Worm (Caenorhabditis elegans) whole organism, mixed stage, embryonic: ENCODE results near the gene F53A9.9.

Source experiments
- M03D4.4 ChIP-seq: sonication (generic microtip); optimal IDR thresholded peaks from 2 replicates; lab custom pipeline; 2017; ENCODE audit warnings: mild to moderate bottlenecking, missing genetic modification characterization, missing compliant biosample characterization
- ceh-43 ChIP-seq: fragments of 200-800 bp; sonication (Bioruptor generic); optimal IDR thresholded peaks from 2 replicates; lab custom pipeline; 2018; ENCODE audit warnings: mild to moderate bottlenecking, missing genetic modification characterization, moderate library complexity, missing compliant biosample characterization
- ceh-83 ChIP-seq: fragments of 200-800 bp; sonication (Bioruptor generic); optimal IDR thresholded peaks from 2 replicates; lab custom pipeline; 2018; ENCODE audit warnings: mild to moderate bottlenecking, missing genetic modification characterization, missing compliant biosample characterization
- ces-1 ChIP-seq: fragments of 150-350 bp; optimal IDR thresholded peaks from 2 replicates; lab custom pipeline; 2014; ENCODE audit warnings: missing biosample characterization, missing genetic modification reagents, missing genetic modification characterization
- cnd-1 ChIP-seq: fragments of 200-800 bp; sonication (Bioruptor generic); optimal IDR thresholded peaks from 2 replicates; lab custom pipeline; 2018; ENCODE audit warnings: mild to moderate bottlenecking, missing genetic modification characterization, missing compliant biosample characterization
- drap-1 ChIP-seq: fragments of 200-800 bp; sonication (Bioruptor generic); optimal IDR thresholded peaks from 3 replicates; lab custom pipeline; 2018; ENCODE audit warnings: mild to moderate bottlenecking, missing genetic modification characterization, missing compliant biosample characterization
- elt-1 ChIP-seq: sonication (generic microtip); optimal IDR thresholded peaks from 2 replicates; lab custom pipeline; 2017; ENCODE audit warnings: missing genetic modification characterization, mild to moderate bottlenecking, missing compliant biosample characterization, antibody characterized with exemption, moderate library complexity, borderline replicate concordance; ENCODE audit not compliant: insufficient read depth
- elt-3 ChIP-seq: fragments of 150-350 bp; optimal IDR thresholded peaks from 2 replicates; lab custom pipeline; 2014; ENCODE audit warnings: missing biosample characterization, missing genetic modification characterization
- ham-2 ChIP-seq: fragments of 200-800 bp; sonication (Bioruptor generic); optimal IDR thresholded peaks from 2 replicates; lab custom pipeline; 2018; ENCODE audit warnings: mild to moderate bottlenecking, missing genetic modification characterization, missing compliant biosample characterization
- hlh-1 ChIP-seq: fragments of 150-350 bp; optimal IDR thresholded peaks from 2 replicates; lab custom pipeline; 2014; ENCODE audit warnings: missing biosample characterization, missing genetic modification reagents, missing genetic modification characterization
- lin-13 ChIP-seq: fragments of 150-350 bp; optimal IDR thresholded peaks from 2 replicates; lab custom pipeline; 2014; ENCODE audit warnings: missing biosample characterization, missing genetic modification characterization
- lin-32 ChIP-seq: fragments of 200-800 bp; sonication (Bioruptor generic); optimal IDR thresholded peaks from 2 replicates; lab custom pipeline; 2018; ENCODE audit warnings: mild to moderate bottlenecking, missing genetic modification characterization, missing compliant biosample characterization
- lsy-2 ChIP-seq: fragments of 150-350 bp; optimal IDR thresholded peaks from 2 replicates; lab custom pipeline; 2014; ENCODE audit warnings: missing biosample characterization, missing genetic modification characterization
- mep-1 ChIP-seq: fragments of 150-350 bp; optimal IDR thresholded peaks from 2 replicates; lab custom pipeline; 2017; ENCODE audit warnings: missing biosample characterization, missing genetic modification reagents, missing genetic modification characterization, inconsistent platforms
- mls-2 ChIP-seq: sonication (generic microtip); optimal IDR thresholded peaks from 2 replicates; lab custom pipeline; 2016; ENCODE audit warnings: mild to moderate bottlenecking, missing genetic modification characterization, moderate library complexity, missing compliant biosample characterization
- nhr-2 ChIP-seq: fragments of 150-350 bp; optimal IDR thresholded peaks from 2 replicates; lab custom pipeline; 2014; ENCODE audit warnings: missing biosample characterization, missing genetic modification characterization
- nhr-237 ChIP-seq: fragments of 150-350 bp; optimal IDR thresholded peaks from 2 replicates; lab custom pipeline; 2014; ENCODE audit warnings: missing biosample characterization, missing genetic modification characterization
- nhr-28 ChIP-seq: fragments of 150-350 bp; optimal IDR thresholded peaks from 2 replicates; lab custom pipeline; 2014; ENCODE audit warnings: missing biosample characterization, missing genetic modification characterization
- pha-4 ChIP-seq: fragments of 150-350 bp; optimal IDR thresholded peaks from 2 replicates; lab custom pipeline; 2018; ENCODE audit warnings: missing biosample characterization, missing genetic modification reagents, missing genetic modification characterization
- sem-2 ChIP-seq: fragments of 200-800 bp; sonication (Bioruptor generic); optimal IDR thresholded peaks from 2 replicates; lab custom pipeline; 2018; ENCODE audit warnings: mild to moderate bottlenecking, missing genetic modification characterization, missing compliant biosample characterization
- snpc-4 ChIP-seq: fragments of 150-350 bp; optimal IDR thresholded peaks from 2 replicates; lab custom pipeline; 2014; ENCODE audit warnings: missing biosample characterization, missing genetic modification characterization
- sptf-1 ChIP-seq: sonication (generic microtip); optimal IDR thresholded peaks from 2 replicates; lab custom pipeline; 2017; ENCODE audit warnings: mild to moderate bottlenecking, missing genetic modification characterization, moderate library complexity, missing compliant biosample characterization
- unc-120 ChIP-seq: sonication (generic microtip); optimal IDR thresholded peaks from 2 replicates; lab custom pipeline; 2017; ENCODE audit warnings: missing genetic modification characterization, missing compliant biosample characterization; ENCODE audit not compliant: poor library complexity, severe bottlenecking
- unc-39 ChIP-seq: fragments of 150-350 bp; optimal IDR thresholded peaks from 2 replicates; lab custom pipeline; 2014; ENCODE audit warnings: missing biosample characterization, missing genetic modification characterization
- unc-62 ChIP-seq: fragments of 150-350 bp; optimal IDR thresholded peaks from 2 replicates; lab custom pipeline; 2014; ENCODE audit warnings: missing biosample characterization, missing genetic modification reagents, missing genetic modification characterization
- zip-8 ChIP-seq: fragments of 150-350 bp; optimal IDR thresholded peaks from 2 replicates; lab custom pipeline; 2014; ENCODE audit warnings: missing biosample characterization, missing genetic modification characterization
- ztf-11 ChIP-seq: fragments of 150-350 bp; optimal IDR thresholded peaks from 2 replicates; lab custom pipeline; 2014; ENCODE audit warnings: missing biosample characterization, missing genetic modification characterization

Gene F53A9.9

DNA sequence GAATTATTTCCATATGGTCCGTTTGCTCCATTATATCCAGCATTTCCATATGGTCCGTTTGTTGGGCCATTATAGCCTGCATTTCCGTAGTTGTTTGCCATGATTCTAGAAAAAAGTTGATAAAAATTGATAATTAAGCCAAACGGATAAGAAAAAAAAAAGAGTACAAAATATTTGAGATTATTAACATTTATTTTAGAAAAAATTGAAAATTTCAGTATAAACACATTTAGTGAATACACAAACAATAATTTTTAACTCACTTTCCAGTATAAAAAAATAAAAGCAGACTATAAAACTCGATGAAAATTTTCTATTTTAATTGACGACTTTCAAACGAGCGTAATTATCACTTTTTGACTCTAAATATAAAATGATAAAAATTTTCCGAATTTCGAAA lies at the start of gene F53A9.9:
Gene F53A9.9, minus strand, starts transcription at position 101 of the 400 bp plus-strand sequence.
- TF ChIP-seq pha-4 (tag; lab: Kevin White, UChicago) (no peak), sptf-1 (tag; lab: Kevin White, UChicago) (no peak), lsy-2 (no peak), lin-32 (GFP tag; lab: Kevin White, UChicago) (no peak), drap-1 (GFP tag; lab: Kevin White, UChicago) (no peak)

DNA sequence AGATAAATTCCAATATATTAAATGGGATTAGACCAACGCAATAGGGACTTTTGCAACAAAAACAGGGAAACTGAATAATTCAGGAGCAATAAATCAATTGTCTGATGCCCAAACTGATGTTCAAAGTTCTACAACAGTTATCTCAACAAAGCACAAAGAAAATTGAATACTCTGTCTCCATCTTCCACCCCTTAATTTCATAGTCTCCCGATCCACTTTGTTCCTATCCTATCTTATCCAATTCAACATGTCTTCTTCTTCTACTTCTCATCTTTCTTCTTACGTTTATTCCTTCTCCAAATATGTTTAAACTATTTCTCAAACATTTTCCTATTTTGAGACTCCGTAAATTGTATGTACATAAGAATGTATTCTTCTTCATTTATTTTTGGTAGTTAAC lies 49.8 kb upstream of the F53A9.9 start:
- TF ChIP-seq ces-1 (GFP tag; lab: Kevin White, UChicago): peak; percentile 88
- TF ChIP-seq elt-1 (tag; lab: Kevin White, UChicago): no peak
- no peak for TF ChIP-seq snpc-4

DNA sequence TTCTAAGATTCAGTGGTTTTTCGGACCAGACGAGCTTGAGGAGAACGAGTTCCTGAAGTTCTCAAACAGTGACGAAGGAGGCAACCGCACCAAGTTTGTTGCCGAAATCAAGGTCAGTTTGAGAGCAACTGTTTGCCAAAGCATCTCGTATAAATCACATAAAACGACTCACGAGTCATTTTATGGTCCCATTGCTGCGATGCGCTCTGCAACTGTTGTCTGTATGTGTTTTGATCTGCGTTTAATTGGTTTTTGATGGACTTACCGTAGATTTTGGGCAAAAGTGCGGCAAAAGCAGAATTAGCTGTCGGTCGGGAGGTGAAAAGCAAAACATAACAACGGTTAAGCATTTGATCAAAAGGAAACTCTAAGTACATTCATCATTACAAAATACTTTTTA lies 43.5 kb upstream of the F53A9.9 start:
- TF ChIP-seq hlh-1 (tag; lab: Kevin White, UChicago) (peak; percentile 81), unc-62 (GFP tag; lab: Kevin White, UChicago) (peak; percentile 13), ceh-43 (GFP tag; lab: Kevin White, UChicago) (no peak), mls-2 (tag; lab: Kevin White, UChicago) (no peak), elt-3 (no peak)

DNA sequence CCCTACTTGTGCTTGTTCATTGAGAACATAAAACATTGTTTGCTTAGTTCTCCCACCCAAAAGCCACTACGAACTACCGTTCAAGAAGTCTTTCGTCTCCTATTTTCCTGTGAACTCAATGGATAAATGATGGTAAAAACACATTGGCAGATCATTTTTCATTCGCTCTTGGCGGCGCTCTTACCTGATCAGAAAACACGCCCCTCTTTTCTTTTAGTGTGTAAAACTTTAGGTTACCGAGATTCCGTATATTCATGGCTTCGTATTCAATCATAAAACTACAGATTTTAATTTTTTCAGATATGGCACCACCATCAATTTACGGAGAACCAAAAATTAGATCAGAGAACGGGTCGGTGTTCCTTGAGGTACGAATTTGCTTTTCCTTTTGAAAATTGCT lies 43.0 kb upstream of the F53A9.9 start, which contains the start of gene zig-12:
Gene zig-12, plus strand, starts transcription at position 301 of the 400 bp plus-strand sequence.
- TF ChIP-seq unc-62 (GFP tag; lab: Kevin White, UChicago): no peak
- no peak for TF ChIP-seq ztf-11 (tag; lab: Kevin White, UChicago)
- no peak for TF ChIP-seq elt-3
- no peak for TF ChIP-seq cnd-1 (tag; lab: Kevin White, UChicago)
- no peak for TF ChIP-seq unc-39 (tag; lab: Kevin White, UChicago)
- TF ChIP-seq nhr-2 (tag; lab: Kevin White, UChicago): no peak
- no peak for TF ChIP-seq lsy-2
- TF ChIP-seq sem-2 (GFP tag; lab: Kevin White, UChicago): no peak
- no peak for TF ChIP-seq ham-2
- TF ChIP-seq hlh-1 (tag; lab: Kevin White, UChicago): no peak
- no peak for TF ChIP-seq sptf-1 (tag; lab: Kevin White, UChicago)
- no peak for TF ChIP-seq unc-120 (tag; lab: Kevin White, UChicago)
- no peak for TF ChIP-seq nhr-237 (tag; lab: Kevin White, UChicago)
- TF ChIP-seq drap-1 (GFP tag; lab: Kevin White, UChicago): no peak
- TF ChIP-seq mls-2 (tag; lab: Kevin White, UChicago): no peak
- TF ChIP-seq pha-4 (tag; lab: Kevin White, UChicago): no peak
- TF ChIP-seq, all 35 proteins: peak for 0

DNA sequence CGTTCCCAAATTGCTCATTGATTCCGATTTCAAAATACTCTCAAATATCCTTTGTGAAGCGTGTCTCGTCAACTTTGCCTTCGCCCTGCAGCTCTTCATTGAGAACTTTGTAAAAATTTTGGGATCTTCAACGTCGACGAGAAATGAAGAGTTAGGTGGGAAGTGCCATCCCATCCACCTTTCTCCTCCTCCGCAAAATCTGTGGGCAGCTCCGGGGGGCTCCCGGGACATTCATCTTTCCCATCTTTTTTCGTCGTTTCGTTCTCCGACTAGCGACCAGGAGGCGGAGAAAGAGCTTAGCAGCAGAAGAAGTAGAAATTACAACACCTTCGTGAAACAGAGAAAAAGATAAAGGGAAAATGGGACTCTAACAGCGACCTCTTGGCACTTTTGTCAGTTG lies 42.4 kb upstream of the F53A9.9 start:
- peak; percentile 27 for TF ChIP-seq hlh-1 (tag; lab: Kevin White, UChicago)
- no peak for TF ChIP-seq M03D4.4
- no peak for TF ChIP-seq ceh-83 (GFP tag; lab: Kevin White, UChicago)
- TF ChIP-seq lin-13 (tag; lab: Kevin White, UChicago): no peak
- no peak for TF ChIP-seq elt-1 (tag; lab: Kevin White, UChicago)
- TF ChIP-seq mls-2 (tag; lab: Kevin White, UChicago): no peak
- TF ChIP-seq nhr-28 (tag; lab: Kevin White, UChicago): no peak
- TF ChIP-seq zip-8 (tag; lab: Kevin White, UChicago): no peak
- TF ChIP-seq mep-1 (tag; lab: Kevin White, UChicago): no peak
- TF ChIP-seq elt-3: no peak
- TF ChIP-seq unc-120 (tag; lab: Kevin White, UChicago): peak; percentile 28

DNA sequence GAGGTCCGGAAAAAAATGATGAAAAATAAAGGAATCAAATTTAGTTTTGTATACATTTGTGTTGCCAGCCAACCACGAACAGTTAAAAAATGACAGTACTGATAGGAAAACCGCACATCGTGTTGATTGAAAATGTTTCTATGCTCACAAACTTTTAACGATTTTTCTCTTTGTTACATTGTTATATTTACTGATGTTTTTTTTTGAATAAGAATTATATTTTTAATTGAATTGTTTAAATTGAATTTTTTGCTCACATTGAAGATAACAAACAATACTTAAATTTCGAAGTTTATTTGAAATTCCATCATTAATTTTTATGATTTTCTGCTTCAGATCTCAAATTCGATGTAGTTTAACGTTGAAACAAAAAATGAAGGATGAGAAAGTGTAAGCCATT lies 40.9 kb upstream of the F53A9.9 start, which contains the start of gene M02D8.5:
Gene M02D8.5, minus strand, starts transcription at position 101 of the 400 bp plus-strand sequence.
- TF ChIP-seq snpc-4 (no peak), sem-2 (GFP tag; lab: Kevin White, UChicago) (no peak), zip-8 (tag; lab: Kevin White, UChicago) (no peak), lin-13 (tag; lab: Kevin White, UChicago) (no peak)
